Fruit fly (Drosophila melanogaster) whole organism, embryonic: Measurements from ENCODE around the gene CG13239.

Source experiments
- B-H1 ChIP-seq: fragments of 200-800 bp; sonication (Bioruptor generic); IDR thresholded peaks from 3 replicates; pipeline ENCODE4 v1.3.6; 2022; ENCODE audit warnings: missing biosample characterization, missing genetic modification characterization
- Bgb ChIP-seq: fragments of 200-800 bp; sonication (Bioruptor generic); IDR thresholded peaks from 2 replicates; pipeline ENCODE4 v1.3.6; 2022; ENCODE audit warnings: missing biosample characterization, missing genetic modification characterization; ENCODE audit not compliant: partially characterized antibody
- Blimp-1 ChIP-seq: fragments of 200-800 bp; sonication (Bioruptor generic); optimal IDR thresholded peaks from 3 replicates; lab custom pipeline; 2018; ENCODE audit warnings: missing biosample characterization, missing genetic modification characterization, mild to moderate bottlenecking, moderate library complexity, missing genetic modification reagents
- CG10267 ChIP-seq: fragments of 200-800 bp; sonication (Bioruptor generic); optimal IDR thresholded peaks from 2 replicates; lab custom pipeline; 2018; ENCODE audit warnings: missing biosample characterization, mild to moderate bottlenecking, missing genetic modification characterization, moderate library complexity
- CG11093 ChIP-seq: fragments of 200-800 bp; sonication (Bioruptor generic); IDR thresholded peaks from 3 replicates; pipeline ENCODE4 v1.3.6; 2022; ENCODE audit warnings: missing biosample characterization, missing genetic modification characterization
- CG11504 ChIP-seq: fragments of 200-800 bp; sonication (Bioruptor generic); optimal IDR thresholded peaks from 3 replicates; lab custom pipeline; 2019; ENCODE audit warnings: missing biosample characterization, mild to moderate bottlenecking, missing genetic modification characterization, moderate library complexity
- CG11695 ChIP-seq: fragments of 200-800 bp; sonication (Bioruptor generic); IDR thresholded peaks from 3 replicates; pipeline ENCODE4 v1.3.6; 2022; ENCODE audit warnings: missing biosample characterization, missing genetic modification characterization
- CG12219 ChIP-seq: fragments of 200-800 bp; sonication (Bioruptor generic); optimal IDR thresholded peaks from 3 replicates; lab custom pipeline; 2018; ENCODE audit warnings: missing biosample characterization, mild to moderate bottlenecking, missing genetic modification characterization
- CG12659 ChIP-seq: fragments of 200-800 bp; sonication (Bioruptor generic); optimal IDR thresholded peaks from 3 replicates; lab custom pipeline; 2017; ENCODE audit warnings: mild to moderate bottlenecking, missing biosample characterization, missing genetic modification reagents, missing genetic modification characterization
- CG13296 ChIP-seq: fragments of 200-800 bp; sonication (Bioruptor generic); optimal IDR thresholded peaks from 3 replicates; lab custom pipeline; 2018; ENCODE audit warnings: missing biosample characterization, mild to moderate bottlenecking, missing genetic modification characterization
- CG13894 ChIP-seq: fragments of 200-800 bp; sonication (Bioruptor generic); optimal IDR thresholded peaks from 3 replicates; lab custom pipeline; 2018; ENCODE audit warnings: missing biosample characterization, mild to moderate bottlenecking, missing genetic modification characterization, moderate library complexity
- CG1602 ChIP-seq: fragments of 200-800 bp; sonication (Bioruptor generic); optimal IDR thresholded peaks from 3 replicates; lab custom pipeline; 2016; ENCODE audit warnings: missing biosample characterization, missing genetic modification characterization
- CG17568 ChIP-seq: fragments of 200-800 bp; sonication (Bioruptor generic); optimal IDR thresholded peaks from 2 replicates; lab custom pipeline; 2018; ENCODE audit warnings: missing biosample characterization, mild to moderate bottlenecking, missing genetic modification characterization, moderate library complexity
- CG18764 ChIP-seq: fragments of 200-800 bp; sonication (Bioruptor generic); optimal IDR thresholded peaks from 3 replicates; lab custom pipeline; 2016; ENCODE audit warnings: missing biosample characterization, missing genetic modification characterization
- CG2202 ChIP-seq: fragments of 200-800 bp; sonication (Bioruptor generic); optimal IDR thresholded peaks from 2 replicates; lab custom pipeline; 2018; ENCODE audit warnings: missing biosample characterization, mild to moderate bottlenecking, missing genetic modification characterization
- CG30020 ChIP-seq: fragments of 200-800 bp; optimal IDR thresholded peaks from 2 replicates; lab custom pipeline; 2019; ENCODE audit warnings: missing biosample characterization, mild to moderate bottlenecking, missing genetic modification characterization, moderate library complexity
- CG30431 ChIP-seq: fragments of 200-800 bp; sonication (Bioruptor generic); optimal IDR thresholded peaks from 2 replicates; lab custom pipeline; 2017; ENCODE audit warnings: missing biosample characterization, missing genetic modification characterization
- CG34224 ChIP-seq: fragments of 200-800 bp; sonication (Bioruptor generic); IDR thresholded peaks from 3 replicates; pipeline ENCODE4 v1.3.6; 2022; ENCODE audit warnings: missing biosample characterization, missing genetic modification characterization; ENCODE audit not compliant: partially characterized antibody
- CG6689 ChIP-seq: fragments of 200-800 bp; sonication (Bioruptor generic); IDR thresholded peaks from 2 replicates; pipeline ENCODE4 v1.3.6; 2022; ENCODE audit warnings: missing biosample characterization, missing genetic modification characterization
- CG7556 ChIP-seq: fragments of 200-800 bp; sonication (Bioruptor generic); optimal IDR thresholded peaks from 2 replicates; lab custom pipeline; 2017; ENCODE audit warnings: missing biosample characterization, mild to moderate bottlenecking, missing genetic modification characterization
- CG8924 ChIP-seq: fragments of 200-800 bp; optimal IDR thresholded peaks from 3 replicates; lab custom pipeline; 2019; ENCODE audit warnings: missing biosample characterization, mild to moderate bottlenecking, missing genetic modification characterization, moderate library complexity
- CG9437 ChIP-seq: fragments of 200-800 bp; sonication (Bioruptor generic); optimal IDR thresholded peaks from 2 replicates; lab custom pipeline; 2018; ENCODE audit warnings: missing biosample characterization, mild to moderate bottlenecking, missing genetic modification characterization
- CG9876 ChIP-seq: fragments of 200-800 bp; sonication (Bioruptor generic); optimal IDR thresholded peaks from 2 replicates; lab custom pipeline; 2016; ENCODE audit warnings: missing biosample characterization, missing genetic modification characterization
- CG9932 ChIP-seq: fragments of 200-800 bp; sonication (Bioruptor generic); IDR thresholded peaks from 2 replicates; pipeline ENCODE4 v1.3.6; 2022; ENCODE audit warnings: missing biosample characterization, missing genetic modification characterization
- Camta ChIP-seq: fragments of 200-800 bp; sonication (Bioruptor generic); optimal IDR thresholded peaks from 2 replicates; lab custom pipeline; 2016; ENCODE audit warnings: missing biosample characterization, missing genetic modification characterization
- Elba2 ChIP-seq: fragments of 200-800 bp; sonication (Bioruptor generic); optimal IDR thresholded peaks from 3 replicates; lab custom pipeline; 2016; ENCODE audit warnings: missing biosample characterization, missing genetic modification characterization
- GATAe ChIP-seq: fragments of 200-800 bp; sonication (Bioruptor generic); conservative IDR thresholded peaks from 2 replicates; pipeline ENCODE4 v1.3.6; 2022; ENCODE audit warnings: missing biosample characterization, missing genetic modification characterization
- Gsc ChIP-seq: fragments of 200-800 bp; sonication (Bioruptor generic); IDR thresholded peaks from 2 replicates; pipeline ENCODE4 v1.3.6; 2022; ENCODE audit warnings: missing biosample characterization, missing genetic modification characterization
- HLH4C ChIP-seq: fragments of 200-800 bp; sonication (Bioruptor generic); IDR thresholded peaks from 3 replicates; pipeline ENCODE4 v1.3.6; 2022; ENCODE audit warnings: missing biosample characterization, missing genetic modification characterization; ENCODE audit not compliant: partially characterized antibody
- HLH54F ChIP-seq: fragments of 200-800 bp; sonication (Bioruptor generic); optimal IDR thresholded peaks from 3 replicates; lab custom pipeline; 2016; ENCODE audit warnings: missing biosample characterization, missing genetic modification characterization
- Hmx ChIP-seq: fragments of 200-800 bp; sonication (Bioruptor generic); optimal IDR thresholded peaks from 2 replicates; lab custom pipeline; 2016; ENCODE audit warnings: missing biosample characterization, missing genetic modification characterization
- Lhr ChIP-seq: fragments of 200-800 bp; sonication (Bioruptor generic); optimal IDR thresholded peaks from 3 replicates; lab custom pipeline; 2017; ENCODE audit warnings: mild to moderate bottlenecking, missing biosample characterization, missing genetic modification reagents, missing genetic modification characterization
- NfI ChIP-seq: fragments of 200-800 bp; sonication (Bioruptor generic); optimal IDR thresholded peaks from 3 replicates; lab custom pipeline; 2018; ENCODE audit warnings: missing biosample characterization, mild to moderate bottlenecking, missing genetic modification characterization, moderate library complexity
- Sox100B ChIP-seq: fragments of 200-800 bp; sonication (Bioruptor generic); optimal IDR thresholded peaks from 3 replicates; lab custom pipeline; 2018; ENCODE audit warnings: missing biosample characterization, mild to moderate bottlenecking, missing genetic modification characterization
- Sry-β ChIP-seq: fragments of 200-800 bp; sonication (Bioruptor generic); optimal IDR thresholded peaks from 2 replicates; lab custom pipeline; 2018; ENCODE audit warnings: missing biosample characterization, mild to moderate bottlenecking, missing genetic modification characterization, moderate library complexity
- ac ChIP-seq: fragments of 200-800 bp; sonication (Bioruptor generic); optimal IDR thresholded peaks from 3 replicates; lab custom pipeline; 2017; ENCODE audit warnings: missing biosample characterization, mild to moderate bottlenecking, missing genetic modification characterization
- cas ChIP-seq: fragments of 200-800 bp; sonication (Bioruptor generic); IDR thresholded peaks from 2 replicates; pipeline ENCODE4 v1.3.6; 2022; ENCODE audit warnings: missing biosample characterization, missing genetic modification characterization
- chinmo ChIP-seq: fragments of 200-800 bp; sonication (Bioruptor generic); IDR thresholded peaks from 4 replicates; pipeline ENCODE4 v1.3.6; 2022; ENCODE audit warnings: missing biosample characterization, missing genetic modification characterization; ENCODE audit not compliant: partially characterized antibody
- corto ChIP-seq: fragments of 200-800 bp; sonication (Bioruptor generic); optimal IDR thresholded peaks from 2 replicates; lab custom pipeline; 2016; ENCODE audit warnings: missing biosample characterization, mild to moderate bottlenecking, missing genetic modification characterization, moderate library complexity
- crp ChIP-seq, 2 experiments: fragments of 200-800 bp; sonication (Bioruptor generic); optimal IDR thresholded peaks; 2 replicates in 1 of 2; 3 replicates in 1 of 2; lab custom pipeline; 2017; ENCODE audit warnings: missing biosample characterization in 2 of 2, missing genetic modification characterization in 2 of 2, mild to moderate bottlenecking in 1 of 2, moderate library complexity in 1 of 2
- dimm ChIP-seq: fragments of 200-800 bp; sonication (Bioruptor generic); IDR thresholded peaks from 2 replicates; pipeline ENCODE4 v1.3.6; 2022; ENCODE audit warnings: missing biosample characterization, missing genetic modification characterization
- grn ChIP-seq: fragments of 200-800 bp; sonication (Bioruptor generic); optimal IDR thresholded peaks from 3 replicates; lab custom pipeline; 2017; ENCODE audit warnings: missing biosample characterization, missing genetic modification characterization
- gsb-n ChIP-seq: fragments of 200-800 bp; sonication (Bioruptor generic); optimal IDR thresholded peaks from 3 replicates; lab custom pipeline; 2018; ENCODE audit warnings: missing biosample characterization, mild to moderate bottlenecking, missing genetic modification characterization
- ind ChIP-seq: fragments of 200-800 bp; sonication (Bioruptor generic); optimal IDR thresholded peaks from 3 replicates; lab custom pipeline; 2016; ENCODE audit warnings: missing biosample characterization, missing genetic modification characterization
- ken ChIP-seq: fragments of 200-800 bp; sonication (Bioruptor generic); IDR thresholded peaks from 3 replicates; pipeline ENCODE4 v1.3.6; 2022; ENCODE audit warnings: missing biosample characterization, missing genetic modification characterization
- knrl ChIP-seq: fragments of 200-800 bp; sonication (Bioruptor generic); IDR thresholded peaks from 3 replicates; pipeline ENCODE4 v1.3.6; 2022; ENCODE audit warnings: missing biosample characterization, missing genetic modification characterization; ENCODE audit not compliant: partially characterized antibody
- tx ChIP-seq: fragments of 200-800 bp; sonication (Bioruptor generic); optimal IDR thresholded peaks from 2 replicates; lab custom pipeline; 2016; ENCODE audit warnings: missing biosample characterization, missing genetic modification characterization
- wor ChIP-seq: fragments of 200-800 bp; sonication (Bioruptor generic); IDR thresholded peaks from 2 replicates; pipeline ENCODE4 v1.3.6; 2022; ENCODE audit warnings: missing biosample characterization, missing genetic modification characterization

Gene CG13239

dm6 chr3L:22863367-22864078 is 2.9 kb downstream of the CG13239 start, which contains the start of gene CG33169 (continued):
- peak; percentile 90 for TF ChIP-seq NfI (GFP tag; lab: Kevin White, UChicago)
- TF ChIP-seq gsb-n (tag; lab: Kevin White, UChicago), result peak; percentile 43
- TF ChIP-seq Bgb, result peak; percentile 81
- TF ChIP-seq corto (GFP tag; lab: Kevin White, UChicago), result no peak
- TF ChIP-seq CG18764, result peak; percentile 80
- TF ChIP-seq CG30431 (GFP tag; lab: Kevin White, UChicago), result peak; percentile 79
- TF ChIP-seq wor, result no peak
- TF ChIP-seq CG17568 (GFP tag; lab: Kevin White, UChicago), result no peak
- peak; percentile 94 for TF ChIP-seq CG9932 (GFP tag; lab: Robert Waterston, UW)
- TF ChIP-seq Sox100B (GFP tag; lab: Kevin White, UChicago), result peak; percentile 41
- TF ChIP-seq CG10267 (tag; lab: Kevin White, UChicago), result peak; percentile 99
- peak; percentile 56 for TF ChIP-seq CG30020
- TF ChIP-seq CG7556 (GFP tag; lab: Kevin White, UChicago), result no peak
- peak; percentile 12 for TF ChIP-seq CG9437 (GFP tag; lab: Kevin White, UChicago)
- peak; percentile 67; the same call in 1 of the 2 replicates for TF ChIP-seq GATAe (GFP tag; lab: Robert Waterston, UW)
- TF ChIP-seq B-H1 (GFP tag; lab: Robert Waterston, UW), result peak; percentile 58; the same call in 2 of the 3 replicates
- TF ChIP-seq chinmo (GFP tag; lab: Robert Waterston, UW), result peak; percentile 76; the same call in 3 of the 4 replicates
- TF ChIP-seq Elba2 (GFP tag; lab: Kevin White, UChicago), result peak; percentile 51
- TF ChIP-seq Sry-β (GFP tag; lab: Kevin White, UChicago), result peak; percentile 23
- peak; percentile 93 for TF ChIP-seq CG13894 (tag; lab: Kevin White, UChicago)
- peak; percentile 18 for TF ChIP-seq grn (GFP tag; lab: Kevin White, UChicago)
- peak; percentile 87 for TF ChIP-seq tx
- TF ChIP-seq CG6689 (GFP tag; lab: Robert Waterston, UW), result 0 out of 2 replicates have a peak, but pooled peaks have one; percentile 58
- TF ChIP-seq CG1602 (GFP tag; lab: Kevin White, UChicago), result peak; percentile 67
- TF ChIP-seq Lhr (GFP tag; lab: Kevin White, UChicago), result peak; percentile 94
- TF ChIP-seq CG13296 (GFP tag; lab: Kevin White, UChicago), result peak; percentile 71
- TF ChIP-seq knrl (GFP tag; lab: Robert Waterston, UW), result peak; percentile 73
- peak; percentile 56 for TF ChIP-seq CG12219 (GFP tag; lab: Kevin White, UChicago)
- peak; percentile 85 for TF ChIP-seq ind (GFP tag; lab: Kevin White, UChicago)
- TF ChIP-seq CG9876 (GFP tag; lab: Kevin White, UChicago), result peak; percentile 92
- peak; percentile 91 for TF ChIP-seq ken (GFP tag; lab: Robert Waterston, UW)
- peak; percentile 81 for TF ChIP-seq cas
- peak; percentile 89 for TF ChIP-seq CG11504 (tag; lab: Kevin White, UChicago)
- TF ChIP-seq CG2202 (tag; lab: Kevin White, UChicago), result peak; percentile 23
- peak; percentile 83 for TF ChIP-seq Camta (GFP tag; lab: Kevin White, UChicago)
- TF ChIP-seq CG11093 (GFP tag; lab: Robert Waterston, UW), result peak; percentile 73; the same call in 2 of the 3 replicates
- peak; percentile 54; the same call in 2 of the 3 replicates for TF ChIP-seq CG34224 (GFP tag; lab: Robert Waterston, UW)
- peak; percentile 41; the same call in 1 of the 2 replicates for TF ChIP-seq dimm (GFP tag; lab: Robert Waterston, UW)
- no peak for TF ChIP-seq Blimp-1 (GFP tag; lab: Kevin White, UChicago)
- TF ChIP-seq HLH4C (GFP tag; lab: Robert Waterston, UW), result peak; percentile 49; the same call in 1 of the 3 replicates
- TF ChIP-seq Hmx (GFP tag; lab: Kevin White, UChicago), result no peak
- TF ChIP-seq ac (GFP tag; lab: Kevin White, UChicago), result no peak
- TF ChIP-seq CG12659, result peak; percentile 93
- no peak for TF ChIP-seq CG11695 (GFP tag; lab: Robert Waterston, UW)
- no peak; the same call in 1 of the 2 replicates for TF ChIP-seq Gsc (GFP tag; lab: Robert Waterston, UW)
- TF ChIP-seq CG8924 (tag; lab: Kevin White, UChicago), result peak; percentile 58
- peak; percentile 94 for TF ChIP-seq HLH54F (GFP tag; lab: Kevin White, UChicago)
- TF ChIP-seq crp (GFP tag; optimal IDR thresholded peaks at IDR 0.05; lab: Kevin White, UChicago), result peak in 1 of 2 experiments; percentile 78
